Worm (Caenorhabditis elegans): ENCODE measurements around the gene mig-22.

ce11 chrIII:8761040-8761654, 6.0 kb downstream of the mig-22 start, which contains the start of gene aak-1:
- TF ChIP-seq nhr-237 (tag; optimal IDR thresholded peaks at IDR 0.05): no peak
- TF ChIP-seq ztf-11 (tag; optimal IDR thresholded peaks at IDR 0.05): no peak
- TF ChIP-seq lsy-2 (tag; optimal IDR thresholded peaks at IDR 0.05): no peak
- no peak for TF ChIP-seq nhr-28 (tag; optimal IDR thresholded peaks at IDR 0.05)
- no peak for TF ChIP-seq lin-13 (tag; optimal IDR thresholded peaks at IDR 0.05)
- no peak for TF ChIP-seq flh-1 (GFP tag; optimal IDR thresholded peaks at IDR 0.05)
- TF ChIP-seq sptf-1 (tag; optimal IDR thresholded peaks at IDR 0.05): no peak
- TF ChIP-seq ces-1 (GFP tag; optimal IDR thresholded peaks at IDR 0.05): no peak
- no peak for TF ChIP-seq elt-3 (tag; optimal IDR thresholded peaks at IDR 0.05)
- no peak for TF ChIP-seq drap-1 (GFP tag; optimal IDR thresholded peaks at IDR 0.05)
- TF ChIP-seq cnd-1 (tag; optimal IDR thresholded peaks at IDR 0.05): no peak
- no peak for TF ChIP-seq nhr-76 (tag; optimal IDR thresholded peaks at IDR 0.05)
- TF ChIP-seq pha-4 (tag; optimal IDR thresholded peaks at IDR 0.05): no peak

Data from whole organism, mixed stage, embryonic.